Fruit fly (Drosophila melanogaster) whole organism, adult: ENCODE results near the gene GATAe.

ENCODE experiments used
- CG11617 ChIP-seq: fragments of 200-800 bp; sonication (Bioruptor generic); optimal IDR thresholded peaks from 2 replicates; lab custom pipeline; 2017; ENCODE audit warnings: mild to moderate bottlenecking, missing biosample characterization, missing genetic modification reagents, missing genetic modification characterization
- CG12768 ChIP-seq: fragments of 200-800 bp; sonication (Bioruptor generic); optimal IDR thresholded peaks from 2 replicates; lab custom pipeline; 2017; ENCODE audit warnings: missing biosample characterization, missing genetic modification characterization, mild to moderate bottlenecking, moderate library complexity, missing genetic modification reagents
- CG14711 ChIP-seq: fragments of 200-800 bp; sonication (Bioruptor generic); optimal IDR thresholded peaks from 2 replicates; lab custom pipeline; 2018; ENCODE audit warnings: missing biosample characterization, mild to moderate bottlenecking, missing genetic modification characterization, moderate library complexity
- CG1620 ChIP-seq: fragments of 200-800 bp; sonication (Bioruptor generic); optimal IDR thresholded peaks from 2 replicates; lab custom pipeline; 2016; ENCODE audit warnings: missing biosample characterization, missing genetic modification characterization
- CG33017 ChIP-seq: fragments of 200-800 bp; sonication (Bioruptor generic); optimal IDR thresholded peaks from 2 replicates; lab custom pipeline; 2018; ENCODE audit warnings: missing biosample characterization, mild to moderate bottlenecking, missing genetic modification characterization, moderate library complexity
- CG5204 ChIP-seq: fragments of 200-800 bp; sonication (Bioruptor generic); optimal IDR thresholded peaks from 2 replicates; lab custom pipeline; 2016; ENCODE audit warnings: missing biosample characterization, missing genetic modification characterization
- CG7045 ChIP-seq: fragments of 200-800 bp; sonication (Bioruptor generic); optimal IDR thresholded peaks from 2 replicates; lab custom pipeline; 2017; ENCODE audit warnings: missing biosample characterization, mild to moderate bottlenecking, missing genetic modification characterization
- CG7101 ChIP-seq: fragments of 200-800 bp; sonication (Bioruptor generic); optimal IDR thresholded peaks from 2 replicates; lab custom pipeline; 2018; ENCODE audit warnings: missing biosample characterization, mild to moderate bottlenecking, missing genetic modification characterization, moderate library complexity
- Clk ChIP-seq: fragments of 200-800 bp; sonication (Bioruptor generic); optimal IDR thresholded peaks from 2 replicates; lab custom pipeline; 2017; ENCODE audit warnings: missing biosample characterization, missing genetic modification characterization
- Crg-1 ChIP-seq: fragments of 200-800 bp; sonication (Bioruptor generic); optimal IDR thresholded peaks from 2 replicates; lab custom pipeline; 2016; ENCODE audit warnings: missing biosample characterization, missing genetic modification characterization
- Hr96 ChIP-seq: fragments of 200-800 bp; sonication (Bioruptor generic); optimal IDR thresholded peaks from 2 replicates; lab custom pipeline; 2016; ENCODE audit warnings: missing biosample characterization, missing genetic modification characterization
- Mnt ChIP-seq: fragments of 200-800 bp; sonication (Bioruptor generic); optimal IDR thresholded peaks from 2 replicates; lab custom pipeline; 2016; ENCODE audit warnings: missing biosample characterization, mild to moderate bottlenecking, missing genetic modification characterization
- bab1 ChIP-seq: fragments of 200-800 bp; sonication (Bioruptor generic); optimal IDR thresholded peaks from 3 replicates; lab custom pipeline; 2019; ENCODE audit warnings: missing biosample characterization, mild to moderate bottlenecking, missing genetic modification characterization, moderate library complexity
- cic ChIP-seq: fragments of 200-800 bp; sonication (Bioruptor generic); optimal IDR thresholded peaks from 2 replicates; lab custom pipeline; 2017; ENCODE audit warnings: missing biosample characterization, mild to moderate bottlenecking, missing genetic modification characterization, moderate library complexity
- cnc ChIP-seq, 2 experiments: fragments of >200 bp; optimal IDR thresholded peaks; 2 replicates each; lab custom pipeline; 2017
- kay ChIP-seq: fragments of 200-800 bp; sonication (Bioruptor generic); peaks from one replicate; lab custom pipeline; 2016; ENCODE audit warnings: missing biosample characterization, missing genetic modification characterization, borderline replicate concordance
- ovo ChIP-seq: fragments of 200-800 bp; sonication (Bioruptor generic); optimal IDR thresholded peaks from 2 replicates; lab custom pipeline; 2016; ENCODE audit warnings: missing biosample characterization, missing genetic modification characterization
- pad ChIP-seq: fragments of 200-800 bp; sonication (Bioruptor generic); optimal IDR thresholded peaks from 3 replicates; lab custom pipeline; 2017; ENCODE audit warnings: missing biosample characterization, missing genetic modification characterization, mild to moderate bottlenecking, moderate library complexity, missing genetic modification reagents
- tj ChIP-seq: fragments of 200-800 bp; sonication (Bioruptor generic); optimal IDR thresholded peaks from 3 replicates; lab custom pipeline; 2017; ENCODE audit warnings: missing biosample characterization, mild to moderate bottlenecking, missing genetic modification characterization, moderate library complexity
- toe ChIP-seq: fragments of 200-800 bp; sonication (Bioruptor generic); optimal IDR thresholded peaks from 2 replicates; lab custom pipeline; 2016; ENCODE audit warnings: missing biosample characterization, missing genetic modification characterization

GATAe gene

DNA sequence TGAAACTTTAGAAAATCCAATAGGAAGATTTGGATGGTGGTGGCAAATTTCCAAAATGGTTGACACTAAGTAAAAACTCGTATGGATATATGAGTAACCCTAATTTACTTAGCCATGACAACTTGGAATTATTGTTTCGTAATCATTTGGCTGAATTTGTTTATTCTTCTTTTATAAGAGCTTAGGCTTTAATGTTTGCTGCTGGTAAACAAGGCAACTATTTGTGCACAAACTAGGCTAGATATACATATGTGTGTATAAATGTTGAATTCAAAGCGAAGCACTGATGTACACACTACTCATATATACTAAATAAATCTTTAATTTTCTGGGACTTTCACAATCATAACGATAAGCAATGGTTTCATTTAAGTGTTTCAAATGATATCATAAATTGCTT is 3.0 kb upstream of the GATAe start:
- TF ChIP-seq CG14711 (peak; percentile 25), cic (GFP tag; lab: Kevin White, UChicago) (no peak), CG12768 (peak; percentile 26), Crg-1 (peak; percentile 25), ovo (peak; percentile 55), kay (peak; percentile 52), CG7101 (tag; lab: Kevin White, UChicago) (peak; percentile 50), CG1620 (GFP tag; lab: Kevin White, UChicago) (no peak)

DNA sequence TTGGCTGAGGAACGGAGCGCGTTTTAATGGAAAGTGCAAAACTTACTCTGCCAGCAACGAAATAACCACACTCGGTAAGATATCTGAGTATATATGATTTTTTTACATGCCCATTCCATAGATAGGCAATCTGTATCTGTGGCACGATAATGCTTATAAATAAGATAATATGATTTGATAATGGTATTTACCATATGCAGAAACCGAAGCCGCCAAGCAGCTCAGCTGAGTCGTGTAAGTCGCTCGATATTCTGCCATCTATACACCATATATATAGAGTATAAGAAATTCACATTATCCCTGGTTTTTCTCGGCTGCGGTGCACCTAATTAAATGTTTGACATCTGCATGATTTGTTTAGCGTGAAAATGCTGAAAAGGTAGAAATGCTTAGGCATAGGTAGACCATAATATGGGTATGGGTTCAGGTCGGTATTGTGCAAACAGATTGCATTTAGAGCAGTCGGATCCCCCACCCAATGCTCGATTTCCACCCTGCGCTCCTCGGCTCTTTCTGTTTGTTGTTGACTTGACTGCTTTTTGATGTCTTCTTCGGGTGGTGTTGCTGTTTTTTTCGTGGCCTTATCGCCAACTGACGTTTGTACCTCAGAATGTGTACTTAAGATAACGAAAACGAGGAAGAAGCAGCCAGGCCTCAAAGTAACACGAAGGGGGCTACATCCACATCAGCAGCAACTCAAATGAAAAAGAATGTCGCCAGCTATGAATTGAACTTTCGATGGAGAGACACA is 1.9 kb upstream of the GATAe start:
- TF ChIP-seq CG14711 (no peak), kay (peak; percentile 68), CG7045 (GFP tag; lab: Kevin White, UChicago) (no peak), Mnt (GFP tag; lab: Kevin White, UChicago) (peak; percentile 16), CG7101 (tag; lab: Kevin White, UChicago) (no peak), pad (GFP tag; lab: Kevin White, UChicago) (no peak), toe (GFP tag; lab: Kevin White, UChicago) (no peak)

DNA sequence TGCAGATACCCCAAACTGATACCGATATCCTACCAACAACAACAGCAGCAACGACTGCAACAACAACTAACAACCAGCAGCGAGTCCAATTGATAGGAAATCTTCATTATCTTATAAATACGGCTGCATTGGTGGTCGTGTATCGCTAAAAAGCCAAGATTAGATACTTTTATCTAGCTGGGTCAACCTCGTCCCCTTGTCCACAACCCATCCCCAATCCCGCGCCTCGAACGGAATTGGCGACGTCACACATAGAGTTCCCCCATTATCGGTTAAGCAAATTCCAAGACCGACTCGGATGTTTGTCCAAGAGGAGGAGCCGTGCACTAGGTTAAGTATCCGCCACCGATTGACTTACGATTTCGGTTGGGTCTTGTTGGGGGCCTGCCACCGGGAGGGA is 605 bp upstream of the GATAe start:
- no peak for TF ChIP-seq tj (GFP tag; lab: Kevin White, UChicago)
- TF ChIP-seq Hr96, result peak; percentile 21
- TF ChIP-seq cic (GFP tag; lab: Kevin White, UChicago), result peak; percentile 45

dm6 chr3R:16010009-16010505 is 1.2 kb downstream of the GATAe start:
- TF ChIP-seq kay (peak; percentile 75), CG33017 (tag; lab: Kevin White, UChicago) (no peak)

- TF ChIP-seq CG14711, result peak; percentile 23
- peak; percentile 52 for TF ChIP-seq Mnt (GFP tag; lab: Kevin White, UChicago)
- peak; percentile 71 for TF ChIP-seq CG7045 (GFP tag; lab: Kevin White, UChicago)
- TF ChIP-seq toe (GFP tag; lab: Kevin White, UChicago), result no peak
- TF ChIP-seq CG5204, result no peak
- peak; percentile 45 for TF ChIP-seq CG7101 (tag; lab: Kevin White, UChicago)
- TF ChIP-seq CG12768, result peak; percentile 69
- TF ChIP-seq CG33017 (tag; lab: Kevin White, UChicago), result peak; percentile 49
- peak; percentile 49 for TF ChIP-seq CG11617 (GFP tag; lab: Kevin White, UChicago)
- no peak for TF ChIP-seq bab1 (GFP tag; lab: Kevin White, UChicago)
- peak; percentile 57 for TF ChIP-seq ovo
- peak; percentile 62 for TF ChIP-seq Hr96
- peak; percentile 6 for TF ChIP-seq Crg-1
- TF ChIP-seq cic (GFP tag; lab: Kevin White, UChicago), result peak; percentile 92
- peak; percentile 46 for TF ChIP-seq pad (GFP tag; lab: Kevin White, UChicago)
- no peak for TF ChIP-seq CG1620 (GFP tag; lab: Kevin White, UChicago)
- peak; percentile 74 for TF ChIP-seq Clk (GFP tag; lab: Kevin White, UChicago)
- peak; percentile 91 for TF ChIP-seq kay
- TF ChIP-seq tj (GFP tag; lab: Kevin White, UChicago), result peak; percentile 56
- TF ChIP-seq cnc (optimal IDR thresholded peaks at IDR 0.05; lab: Kevin White, UChicago), result no peak
These were observed 2.9 kb downstream of the GATAe start for dm6 chr3R:16011698-16012332.

dm6 chr3R:16013580-16013979 is 4.7 kb downstream of the GATAe start:
- TF ChIP-seq cnc (optimal IDR thresholded peaks at IDR 0.05; lab: Kevin White, UChicago), result no peak

- TF ChIP-seq CG5204 (no peak), Hr96 (no peak), cic (GFP tag; lab: Kevin White, UChicago) (peak; percentile 88), CG33017 (tag; lab: Kevin White, UChicago) (no peak), CG1620 (GFP tag; lab: Kevin White, UChicago) (no peak), bab1 (GFP tag; lab: Kevin White, UChicago) (no peak), cnc (optimal IDR thresholded peaks at IDR 0.05; lab: Kevin White, UChicago) (no peak), CG7045 (GFP tag; lab: Kevin White, UChicago) (no peak), ovo (no peak), CG7101 (tag; lab: Kevin White, UChicago) (no peak), pad (GFP tag; lab: Kevin White, UChicago) (no peak), toe (GFP tag; lab: Kevin White, UChicago) (no peak), Clk (GFP tag; lab: Kevin White, UChicago) (no peak), CG12768 (no peak), Mnt (GFP tag; lab: Kevin White, UChicago) (peak; percentile 4), CG14711 (no peak), kay (no peak)
These were observed 5.7 kb downstream of the GATAe start for dm6 chr3R:16014573-16014972.
